Fruit fly (Drosophila melanogaster): ENCODE results near the gene CG13138.
A peak's percentile ranks its signal among the peaks of the same experiment; 100 is the strongest.

- TF ChIP-seq Hnf4 (GFP tag; optimal IDR thresholded peaks at IDR 0.05) = peak; percentile 21
- no peak for TF ChIP-seq CG9705 (GFP tag; optimal IDR thresholded peaks at IDR 0.05)
- no peak for TF ChIP-seq sage (GFP tag; optimal IDR thresholded peaks at IDR 0.05)
- peak; percentile 13 for TF ChIP-seq psq (GFP tag; optimal IDR thresholded peaks at IDR 0.05)
- TF ChIP-seq foxo (GFP tag; optimal IDR thresholded peaks at IDR 0.05) = peak in 1 of 2 experiments; percentile 48
- TF ChIP-seq Abd-B (GFP tag; optimal IDR thresholded peaks at IDR 0.05) = no peak
Measured at dm6 chr2L:10341405-10341804, 39.6 kb upstream of the CG13138 start, which contains the start of gene CG31715.

All from whole organism, wandering third instar larva.